Fruit fly (Drosophila melanogaster): Measurements from ENCODE around the gene CG16888.

Gene CG16888

dm6 chr2L:13833058-13833457, 20.0 kb upstream of the CG16888 start, which contains the start of the genes GatC, PolG2 and Polr2C (continued):
- TF ChIP-seq CG13775 (GFP tag; optimal IDR thresholded peaks at IDR 0.05) = peak; percentile 62
- TF ChIP-seq Gsc (GFP tag; IDR thresholded peaks at IDR 0.05) = no peak
- no peak for TF ChIP-seq sd (tag; optimal IDR thresholded peaks at IDR 0.05)
- peak; percentile 43 for TF ChIP-seq maf-S (GFP tag; optimal IDR thresholded peaks at IDR 0.05)
- no peak for TF ChIP-seq CG18599 (GFP tag; optimal IDR thresholded peaks at IDR 0.05)
- TF ChIP-seq nom (GFP tag; optimal IDR thresholded peaks at IDR 0.05) = no peak
- TF ChIP-seq ham (GFP tag; IDR thresholded peaks at IDR 0.05) = no peak
- no peak for TF ChIP-seq ase (GFP tag; IDR thresholded peaks at IDR 0.05)
- TF ChIP-seq Kr (GFP tag; optimal IDR thresholded peaks at IDR 0.05) = peak; percentile 83
- TF ChIP-seq CG11695 (GFP tag; IDR thresholded peaks at IDR 0.05) = no peak
- no peak for TF ChIP-seq jigr1 (GFP tag; IDR thresholded peaks at IDR 0.05)
- TF ChIP-seq z (GFP tag; IDR thresholded peaks at IDR 0.05) = no peak
- TF ChIP-seq Spps (tag; optimal IDR thresholded peaks at IDR 0.05) = no peak
- peak; percentile 37 for TF ChIP-seq Hsf (GFP tag; optimal IDR thresholded peaks at IDR 0.05)
- TF ChIP-seq CG3163 (GFP tag; optimal IDR thresholded peaks at IDR 0.05) = no peak
- peak in 1 of 2 experiments; percentile 37 for TF ChIP-seq crp (GFP tag; optimal IDR thresholded peaks at IDR 0.05)
- TF ChIP-seq Ptx1 (GFP tag; IDR thresholded peaks at IDR 0.05) = peak; percentile 60
- TF ChIP-seq TFAM (GFP tag; optimal IDR thresholded peaks at IDR 0.05) = no peak
- peak; percentile 56 for TF ChIP-seq CoRest (tag; optimal IDR thresholded peaks at IDR 0.05)
- no peak for TF ChIP-seq CG17328 (GFP tag; IDR thresholded peaks at IDR 0.05)
- peak; percentile 65 for TF ChIP-seq CG1603 (tag; optimal IDR thresholded peaks at IDR 0.05)
- no peak for TF ChIP-seq yki (optimal IDR thresholded peaks at IDR 0.05)
- no peak for TF ChIP-seq kah (GFP tag; optimal IDR thresholded peaks at IDR 0.05)
- no peak for TF ChIP-seq Awh (GFP tag; IDR thresholded peaks at IDR 0.05)
- no peak for TF ChIP-seq en (GFP tag; optimal IDR thresholded peaks at IDR 0.05)
- no peak for TF ChIP-seq eve (GFP tag; optimal IDR thresholded peaks at IDR 0.05)
- no peak for TF ChIP-seq tll (GFP tag; optimal IDR thresholded peaks at IDR 0.05)
- no peak for TF ChIP-seq C15 (GFP tag; IDR thresholded peaks at IDR 0.05)
- TF ChIP-seq CG9437 (GFP tag; optimal IDR thresholded peaks at IDR 0.05) = no peak
- TF ChIP-seq dimm (GFP tag; IDR thresholded peaks at IDR 0.05) = no peak
- TF ChIP-seq CrebB (tag; optimal IDR thresholded peaks at IDR 0.05) = no peak
- peak; percentile 38; the same call in 1 of the 3 replicates for TF ChIP-seq tgo (GFP tag; IDR thresholded peaks at IDR 0.05)
- TF ChIP-seq CG12659 (GFP tag; optimal IDR thresholded peaks at IDR 0.05) = peak; percentile 75
- no peak for TF ChIP-seq CG10321 (GFP tag; IDR thresholded peaks at IDR 0.05)
- no peak for TF ChIP-seq CG11696 (GFP tag; IDR thresholded peaks at IDR 0.05)
- no peak for TF ChIP-seq toy (GFP tag; IDR thresholded peaks at IDR 0.05)
- no peak for TF ChIP-seq Doc2 (GFP tag; IDR thresholded peaks at IDR 0.05)
- peak; percentile 80 for TF ChIP-seq Dref (GFP tag; IDR thresholded peaks at IDR 0.05)
- no peak for TF ChIP-seq h (optimal IDR thresholded peaks at IDR 0.05)
- TF ChIP-seq CG6854 (GFP tag; optimal IDR thresholded peaks at IDR 0.05) = no peak
- peak; percentile 62; the same call in 2 of the 3 replicates for TF ChIP-seq Doc3 (GFP tag; IDR thresholded peaks at IDR 0.05; ENCODE audit: partially characterized antibody)
- peak; percentile 26 for TF ChIP-seq Side (GFP tag; optimal IDR thresholded peaks at IDR 0.05)
- no peak for TF ChIP-seq CG12104 (GFP tag; optimal IDR thresholded peaks at IDR 0.05)
- TF ChIP-seq grn (GFP tag; optimal IDR thresholded peaks at IDR 0.05) = no peak
- TF ChIP-seq CG6254 (GFP tag; optimal IDR thresholded peaks at IDR 0.05) = no peak
- TF ChIP-seq CG18262 (tag; optimal IDR thresholded peaks at IDR 0.05) = no peak
- no peak for TF ChIP-seq kni (GFP tag; optimal IDR thresholded peaks at IDR 0.05)
- TF ChIP-seq Dp (GFP tag; optimal IDR thresholded peaks at IDR 0.05) = peak; percentile 52
- TF ChIP-seq Usf (GFP tag; optimal IDR thresholded peaks at IDR 0.05) = no peak
- peak; percentile 70 for TF ChIP-seq nmo (GFP tag; optimal IDR thresholded peaks at IDR 0.05)
- no peak for TF ChIP-seq shn (GFP tag; optimal IDR thresholded peaks at IDR 0.05)
- peak; percentile 10; the same call in 1 of the 2 replicates for TF ChIP-seq ttk (GFP tag; IDR thresholded peaks at IDR 0.05)
- TF ChIP-seq CG7928 (GFP tag; optimal IDR thresholded peaks at IDR 0.05) = peak; percentile 76

All from whole organism, embryonic.